Worm (Caenorhabditis elegans) whole organism, L4 larva: ENCODE measurements around the gene C56G2.4.

Experiments used
- F26F4.8 ChIP-seq: fragments of 200-800 bp; sonication (Bioruptor generic); conservative IDR thresholded peaks from 2 replicates; pipeline ENCODE4 v1.3.6; 2022; ENCODE audit warnings: missing genetic modification characterization, missing compliant biosample characterization
- R02D3.7 ChIP-seq: fragments of 150-350 bp; sonication (generic microtip); optimal IDR thresholded peaks from 3 replicates; lab custom pipeline; 2014; ENCODE audit warnings: missing biosample characterization, missing genetic modification characterization
- T20F7.1 ChIP-seq: fragments of 200-800 bp; sonication (Bioruptor generic); optimal IDR thresholded peaks from 2 replicates; lab custom pipeline; 2018; ENCODE audit warnings: mild to moderate bottlenecking, missing genetic modification characterization, missing compliant biosample characterization
- Y48G9A.11 ChIP-seq: fragments of 200-800 bp; sonication (Bioruptor generic); IDR thresholded peaks from 2 replicates; pipeline ENCODE4 v1.3.6; 2022; ENCODE audit warnings: missing genetic modification reagents, missing genetic modification characterization, missing compliant biosample characterization
- aha-1 ChIP-seq: fragments of 150-350 bp; peaks from one replicate; lab custom pipeline; 2014; ENCODE audit warnings: missing biosample characterization, missing genetic modification characterization
- attf-4 ChIP-seq: sonication (generic microtip); optimal IDR thresholded peaks from 3 replicates; lab custom pipeline; 2017; ENCODE audit warnings: missing biosample characterization, missing genetic modification characterization
- ceh-32 ChIP-seq: sonication (generic microtip); optimal IDR thresholded peaks from 2 replicates; lab custom pipeline; 2016; ENCODE audit warnings: mild to moderate bottlenecking, missing genetic modification characterization, missing compliant biosample characterization; ENCODE audit not compliant: poor library complexity
- ceh-44 ChIP-seq: fragments of 200-800 bp; sonication (Bioruptor generic); IDR thresholded peaks from 2 replicates; pipeline ENCODE4 v1.3.6; 2022; ENCODE audit warnings: missing genetic modification reagents, missing genetic modification characterization, missing compliant biosample characterization
- ces-1 ChIP-seq: fragments of 150-350 bp; sonication (generic microtip); optimal IDR thresholded peaks from 4 replicates; lab custom pipeline; 2014; ENCODE audit warnings: missing biosample characterization, missing genetic modification reagents, missing genetic modification characterization
- ctbp-1 ChIP-seq: fragments of 200-800 bp; sonication (Bioruptor generic); IDR thresholded peaks from 2 replicates; pipeline ENCODE4 v1.3.6; 2022; ENCODE audit warnings: missing genetic modification reagents, missing genetic modification characterization, missing compliant biosample characterization
- daf-16 ChIP-seq, 3 experiments: sonication (generic microtip); optimal IDR thresholded peaks; 2 replicates each; lab custom pipeline; 2016 to 2017; ENCODE audit warnings: missing genetic modification characterization in 3 of 3, missing genetic modification reagents in 3 of 3, mild to moderate bottlenecking in 2 of 3, missing compliant biosample characterization in 2 of 3, missing biosample characterization in 1 of 3, moderate library complexity in 1 of 3
- daf-19 ChIP-seq: fragments of 200-800 bp; sonication (Bioruptor generic); conservative IDR thresholded peaks from 2 replicates; pipeline ENCODE4 v1.3.6; 2022; ENCODE audit warnings: missing genetic modification characterization, missing compliant biosample characterization
- dmd-6 ChIP-seq: fragments of 200-800 bp; sonication (Bioruptor generic); IDR thresholded peaks from 2 replicates; pipeline ENCODE4 v1.3.6; 2022; ENCODE audit warnings: missing genetic modification reagents, missing genetic modification characterization, missing compliant biosample characterization
- dmd-9 ChIP-seq: fragments of 200-800 bp; sonication (Bioruptor generic); IDR thresholded peaks from 2 replicates; pipeline ENCODE4 v1.3.6; 2022; ENCODE audit warnings: missing genetic modification reagents, missing genetic modification characterization, missing compliant biosample characterization
- fkh-10 ChIP-seq: fragments of 150-350 bp; optimal IDR thresholded peaks from 2 replicates; lab custom pipeline; 2014; ENCODE audit warnings: missing biosample characterization, missing genetic modification reagents, missing genetic modification characterization
- hlh-11 ChIP-seq: fragments of 200-800 bp; sonication (Bioruptor generic); optimal IDR thresholded peaks from 2 replicates; lab custom pipeline; 2018; ENCODE audit warnings: mild to moderate bottlenecking, missing genetic modification characterization, missing compliant biosample characterization
- lin-13 ChIP-seq: fragments of 150-350 bp; optimal IDR thresholded peaks from 2 replicates; lab custom pipeline; 2014; ENCODE audit warnings: missing biosample characterization, missing genetic modification reagents, missing genetic modification characterization
- lin-38 ChIP-seq: fragments of 200-800 bp; sonication (Bioruptor generic); IDR thresholded peaks from 2 replicates; pipeline ENCODE4 v1.3.6; 2022; ENCODE audit warnings: missing genetic modification reagents, missing genetic modification characterization, missing compliant biosample characterization
- madf-5 ChIP-seq, 2 experiments: fragments of 200-800 bp; sonication (Bioruptor generic); IDR thresholded peaks; 2 replicates each; pipeline ENCODE4 v1.3.6; 2022; ENCODE audit warnings: missing compliant biosample characterization in 2 of 2, missing genetic modification characterization in 2 of 2
- madf-9 ChIP-seq: fragments of 200-800 bp; sonication (Bioruptor generic); conservative IDR thresholded peaks from 2 replicates; pipeline ENCODE4 v1.3.6; 2022; ENCODE audit warnings: missing genetic modification reagents, missing genetic modification characterization, missing compliant biosample characterization
- mep-1 ChIP-seq: fragments of 150-350 bp; sonication (generic microtip); optimal IDR thresholded peaks from 3 replicates; lab custom pipeline; 2014; ENCODE audit warnings: missing biosample characterization, missing genetic modification characterization
- nhr-10 ChIP-seq: fragments of 150-350 bp; optimal IDR thresholded peaks from 2 replicates; lab custom pipeline; 2014; ENCODE audit warnings: missing biosample characterization, missing genetic modification characterization
- nhr-237 ChIP-seq: sonication (generic microtip); optimal IDR thresholded peaks from 2 replicates; lab custom pipeline; 2017; ENCODE audit warnings: missing biosample characterization, missing genetic modification characterization
- nhr-28 ChIP-seq: fragments of 150-350 bp; optimal IDR thresholded peaks from 2 replicates; lab custom pipeline; 2014; ENCODE audit warnings: missing biosample characterization, missing genetic modification characterization
- nhr-42 ChIP-seq: fragments of 200-800 bp; sonication (Bioruptor generic); IDR thresholded peaks from 2 replicates; pipeline ENCODE4 v1.3.6; 2022; ENCODE audit warnings: missing genetic modification characterization, missing compliant biosample characterization
- pqm-1 ChIP-seq: sonication (generic microtip); optimal IDR thresholded peaks from 2 replicates; lab custom pipeline; 2017; ENCODE audit warnings: missing biosample characterization, missing genetic modification characterization
- set-16 ChIP-seq: fragments of 200-800 bp; sonication (Bioruptor generic); IDR thresholded peaks from 2 replicates; pipeline ENCODE4 v1.3.6; 2022; ENCODE audit warnings: missing genetic modification reagents, missing genetic modification characterization, missing compliant biosample characterization
- snpc-4 ChIP-seq: fragments of 150-350 bp; optimal IDR thresholded peaks from 2 replicates; lab custom pipeline; 2014; ENCODE audit warnings: missing biosample characterization, missing genetic modification characterization
- unc-62 ChIP-seq, 3 experiments: fragments of 150-350 bp in 1 of 3; sonication (generic microtip); optimal IDR thresholded peaks in 2 of 3; peaks in 1 of 3; 1 replicate in 1 of 3; 2 replicates in 2 of 3; lab custom pipeline; 2014 to 2017; ENCODE audit warnings: missing biosample characterization in 3 of 3, missing genetic modification characterization in 3 of 3, missing genetic modification reagents in 3 of 3, missing genotype in 1 of 3
- ztf-11 ChIP-seq: fragments of 150-350 bp; optimal IDR thresholded peaks from 2 replicates; lab custom pipeline; 2014; ENCODE audit warnings: missing biosample characterization, missing genetic modification characterization
- ztf-7 ChIP-seq: fragments of 150-350 bp; optimal IDR thresholded peaks from 2 replicates; lab custom pipeline; 2014; ENCODE audit warnings: missing biosample characterization, missing genetic modification characterization

Gene C56G2.4

ce11 chrIII:6312244-6312643 is 19.3 kb upstream of the C56G2.4 start:
- TF ChIP-seq unc-62 (GFP tag; optimal IDR thresholded peaks at IDR 0.05 in 1 of 2; lab: Kevin White, UChicago) (peak in 1 of 2 experiments; percentile 74), unc-62 (tag; optimal IDR thresholded peaks at IDR 0.05; lab: Kevin White, UChicago) (no peak), ztf-7 (tag; lab: Kevin White, UChicago) (no peak), aha-1 (tag; lab: Kevin White, UChicago) (peak; percentile 56)

- peak in 1 of 2 experiments; percentile 98 for TF ChIP-seq unc-62 (GFP tag; optimal IDR thresholded peaks at IDR 0.05 in 1 of 2; lab: Kevin White, UChicago)
- no peak for TF ChIP-seq unc-62 (tag; optimal IDR thresholded peaks at IDR 0.05; lab: Kevin White, UChicago)
- TF ChIP-seq snpc-4 (tag; lab: Kevin White, UChicago), result no peak
- TF ChIP-seq madf-5 (GFP tag; IDR thresholded peaks at IDR 0.05; lab: Robert Waterston, UW), result no peak
These were observed 16.0 kb upstream of the C56G2.4 start for ce11 chrIII:6315515-6315914.

ce11 chrIII:6316795-6317194 is 14.7 kb upstream of the C56G2.4 start:
- TF ChIP-seq ceh-44 (GFP tag; lab: Robert Waterston, UW) (no peak), aha-1 (tag; lab: Kevin White, UChicago) (peak; percentile 93)

ce11 chrIII:6317345-6317744 is 14.2 kb upstream of the C56G2.4 start:
- TF ChIP-seq lin-38 (no peak), fkh-10 (GFP tag; lab: Kevin White, UChicago) (peak; percentile 92), ces-1 (peak; percentile 93), ctbp-1 (peak; percentile 64; the same call in 1 of the 2 replicates), unc-62 (GFP tag; optimal IDR thresholded peaks at IDR 0.05 in 1 of 2; lab: Kevin White, UChicago) (peak in 1 of 2 experiments; percentile 8), unc-62 (tag; optimal IDR thresholded peaks at IDR 0.05; lab: Kevin White, UChicago) (no peak), nhr-10 (tag; lab: Kevin White, UChicago) (no peak), Y48G9A.11 (GFP tag; lab: Robert Waterston, UW) (no peak)

ce11 chrIII:6324139-6324538 is 7.4 kb upstream of the C56G2.4 start, which contains the start of gene C56G2.5:
C56G2.5 (minus strand) TSS chrIII:6324239.
- TF ChIP-seq unc-62 (GFP tag; optimal IDR thresholded peaks at IDR 0.05 in 1 of 2; lab: Kevin White, UChicago) (peak in 1 of 2 experiments; percentile 38), unc-62 (tag; optimal IDR thresholded peaks at IDR 0.05; lab: Kevin White, UChicago) (no peak), ces-1 (no peak), ztf-11 (tag; lab: Kevin White, UChicago) (no peak)

- TF ChIP-seq fkh-10 (GFP tag; lab: Kevin White, UChicago) (peak; percentile 24), nhr-42 (no peak)
These were observed 2.8 kb downstream of the C56G2.4 start for ce11 chrIII:6334364-6334763.

- TF ChIP-seq nhr-237 (tag; lab: Kevin White, UChicago) (no peak), pqm-1 (peak; percentile 70), ceh-32 (tag; lab: Kevin White, UChicago) (no peak), dmd-6 (GFP tag; lab: Robert Waterston, UW) (peak; percentile 7; the same call in 1 of the 2 replicates), hlh-11 (tag; lab: Kevin White, UChicago) (peak; percentile 28), dmd-9 (no peak), T20F7.1 (GFP tag; lab: Kevin White, UChicago) (no peak), daf-19 (no peak), madf-9 (no peak), lin-13 (GFP tag; lab: Kevin White, UChicago) (peak; percentile 47), R02D3.7 (tag; lab: Kevin White, UChicago) (no peak), nhr-28 (tag; lab: Kevin White, UChicago) (peak; percentile 41), attf-4 (tag; lab: Kevin White, UChicago) (no peak), daf-16 (GFP tag; optimal IDR thresholded peaks at IDR 0.05; lab: Kevin White, UChicago) (no peak), daf-16 (tag; optimal IDR thresholded peaks at IDR 0.05; lab: Kevin White, UChicago) (peak; percentile 68), mep-1 (tag; lab: Kevin White, UChicago) (peak; percentile 21), snpc-4 (tag; lab: Kevin White, UChicago) (no peak), set-16 (no peak), F26F4.8 (GFP tag; lab: Robert Waterston, UW) (no peak), unc-62 (GFP tag; optimal IDR thresholded peaks at IDR 0.05 in 1 of 2; lab: Kevin White, UChicago) (no peak), unc-62 (tag; optimal IDR thresholded peaks at IDR 0.05; lab: Kevin White, UChicago) (no peak)
These were observed 8.4 kb downstream of the C56G2.4 start, which contains the start of gene let-767 for ce11 chrIII:6339919-6340434. let-767 (minus strand) TSS chrIII:6339969.
